Worm (Caenorhabditis elegans): ENCODE results near the gene R10E9.4.

DNA sequence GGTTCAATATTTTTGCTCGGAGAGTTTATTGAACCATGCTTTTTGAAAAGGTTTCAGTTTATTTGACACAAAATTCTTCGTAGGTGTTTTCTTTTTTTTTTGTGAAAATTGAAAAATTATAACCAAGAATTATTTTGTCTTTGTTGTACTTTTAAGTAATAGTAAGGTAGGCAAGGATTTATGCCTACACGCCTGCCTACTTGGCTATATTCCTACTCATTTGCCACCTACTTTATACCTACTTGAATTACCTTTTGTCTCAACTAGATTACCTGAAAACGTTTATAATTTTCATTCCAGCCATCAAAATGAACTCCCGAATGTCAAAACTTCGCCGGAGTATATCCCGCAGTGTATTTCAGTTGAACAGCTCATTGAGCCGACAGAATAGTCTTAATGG lies 39.4 kb upstream of the R10E9.4 start, which contains the start of gene C36E8.4:
- no peak for TF ChIP-seq ref-1 (GFP tag; conservative IDR thresholded peaks at IDR 0.05)
- TF ChIP-seq cog-1 (tag; optimal IDR thresholded peaks at IDR 0.05) = no peak
- no peak for TF ChIP-seq ztf-23 (GFP tag; IDR thresholded peaks at IDR 0.05)
- TF ChIP-seq klf-2 (GFP tag; conservative IDR thresholded peaks at IDR 0.05) = no peak
- TF ChIP-seq T22C8.4 (GFP tag; IDR thresholded peaks at IDR 0.05) = no peak
- TF ChIP-seq flt-1 (GFP tag; IDR thresholded peaks at IDR 0.05) = no peak

Measured in whole organism, midembryonic.